Fruit fly (Drosophila melanogaster) ovary, adult (tissue): ENCODE results near the gene Naa60.
A peak's percentile ranks its signal among the peaks of the same experiment; 100 is the strongest.

ENCODE experiments used
- CG17801 ChIP-seq: fragments of 200-800 bp; optimal IDR thresholded peaks from 2 replicates; lab custom pipeline; 2019; ENCODE audit warnings: missing biosample characterization, mild to moderate bottlenecking, missing genetic modification characterization, moderate library complexity; ENCODE audit not compliant: partially characterized antibody

Gene Naa60

dm6 chr3L:9726707-9727106, at the start of gene Naa60:
TSS of gene Naa60 (plus strand) at chr3L:9726895.
- peak; percentile 28 for TF ChIP-seq CG17801

DNA sequence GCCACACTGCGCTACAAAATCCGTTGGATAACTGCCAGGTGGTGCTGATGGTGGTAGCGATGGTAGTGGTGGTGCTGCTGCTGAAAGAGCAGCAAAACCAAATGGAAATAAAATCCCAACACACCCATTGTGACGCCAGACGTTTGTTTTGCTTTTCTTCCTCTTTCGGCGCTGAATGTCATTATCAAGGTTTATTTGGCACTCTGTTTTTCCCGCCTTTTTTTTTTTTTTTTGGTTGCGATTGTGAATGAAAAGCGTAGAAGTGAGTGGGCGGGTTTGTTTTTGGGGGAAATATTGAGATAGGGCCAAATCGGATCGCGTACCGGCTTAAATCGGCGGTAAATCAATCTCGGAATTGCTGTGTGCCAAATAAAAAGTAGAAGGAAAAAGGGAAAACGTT, 49.4 kb upstream of the Naa60 start:
- TF ChIP-seq CG17801 = no peak

DNA sequence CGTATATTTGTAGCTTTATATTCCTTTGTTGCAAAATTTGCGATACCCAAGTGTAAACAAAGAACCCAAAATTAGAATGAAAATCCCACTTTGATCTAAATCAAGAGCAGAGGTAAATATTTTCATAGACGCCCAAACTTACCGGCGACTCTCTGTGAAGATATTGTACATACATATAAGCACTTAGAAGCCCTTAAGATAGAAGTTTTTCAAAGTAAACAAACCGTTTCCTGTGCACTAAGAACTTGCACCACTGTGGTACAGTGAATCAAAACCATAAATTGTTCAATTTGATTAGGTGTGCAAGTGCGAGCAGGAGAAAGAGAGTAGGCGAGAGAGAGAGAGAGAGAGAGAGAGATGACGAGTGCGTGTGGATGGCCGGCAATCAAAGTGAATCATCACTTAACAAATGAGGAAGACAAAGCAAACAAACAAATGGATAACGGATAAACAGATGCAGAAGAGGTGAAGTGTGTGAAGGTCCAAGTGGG, 48.6 kb upstream of the Naa60 start:
- no peak for TF ChIP-seq CG17801

DNA sequence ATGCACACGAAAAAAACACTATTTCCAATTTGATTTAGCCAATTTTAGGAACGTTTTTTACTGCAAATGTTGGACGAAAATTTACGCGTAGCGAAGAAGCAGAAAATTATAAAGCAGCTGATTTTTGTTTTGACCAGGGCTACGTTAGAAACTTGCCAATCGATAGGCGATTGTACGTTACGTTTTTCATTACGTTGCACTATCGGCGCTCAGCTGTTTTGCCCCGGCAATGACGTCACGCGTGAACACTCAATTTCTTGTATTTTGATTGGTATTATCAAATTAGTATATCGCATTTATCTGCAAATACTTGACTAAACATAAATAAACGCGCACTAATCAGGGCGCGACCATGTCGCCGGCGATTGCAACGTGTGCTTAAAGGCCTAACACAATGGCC, 47.7 kb upstream of the Naa60 start, which contains the start of the genes fry and CG16717:
TSS of gene fry (minus strand) at position 110 of the 400 bp plus-strand sequence.
TSS of gene CG16717 (plus strand) at position 208 of the 400 bp plus-strand sequence.
- peak; percentile 57 for TF ChIP-seq CG17801

- no peak for TF ChIP-seq CG17801
Measured at dm6 chr3L:9680968-9681367, 45.7 kb upstream of the Naa60 start, which contains the start of gene alphaTub67C. TSS of gene alphaTub67C (plus strand) at chr3L:9681268.

DNA sequence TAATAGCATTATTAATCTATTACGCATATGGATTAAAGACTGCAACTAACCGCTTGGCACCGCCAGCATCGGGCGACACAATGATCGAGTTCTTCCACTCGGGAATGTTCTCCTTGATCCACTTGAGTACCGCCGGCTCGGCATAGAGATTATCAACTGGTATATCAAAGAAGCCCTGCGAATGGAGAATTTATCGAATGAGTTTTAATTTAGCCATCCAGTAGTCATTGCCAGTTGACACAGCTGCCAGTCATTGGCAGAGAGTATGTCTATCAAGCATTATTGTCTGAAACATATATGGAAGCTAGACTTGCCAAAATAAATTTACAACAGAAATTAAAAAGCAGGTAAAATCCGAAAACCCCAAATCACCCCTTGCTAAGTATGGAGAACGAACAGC, 41.8 kb upstream of the Naa60 start, which contains the start of gene CG16719:
TSS of gene CG16719 (plus strand) at position 301 of the 400 bp plus-strand sequence.
- no peak for TF ChIP-seq CG17801

- TF ChIP-seq CG17801 = no peak
Measured at dm6 chr3L:9687536-9687935, 39.2 kb upstream of the Naa60 start.

DNA sequence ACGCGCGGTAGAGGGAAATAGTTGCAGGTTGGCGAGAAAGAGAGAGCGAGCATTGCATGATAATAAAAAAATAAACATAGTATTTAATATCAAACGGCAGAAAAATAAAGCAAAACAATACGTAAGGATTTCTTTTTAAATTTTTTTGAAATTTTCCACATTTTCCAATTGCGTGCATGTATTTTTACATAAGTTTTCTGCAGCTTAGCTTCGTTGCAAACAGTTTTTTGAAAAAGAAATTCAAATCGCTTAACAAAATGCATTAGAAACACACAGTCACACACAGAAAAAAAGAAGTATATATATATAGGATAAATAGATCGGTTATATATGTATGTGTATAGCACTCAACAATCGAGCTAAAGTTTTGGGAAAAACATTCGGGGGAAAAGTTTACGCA, 38.0 kb upstream of the Naa60 start:
- TF ChIP-seq CG17801 = no peak

DNA sequence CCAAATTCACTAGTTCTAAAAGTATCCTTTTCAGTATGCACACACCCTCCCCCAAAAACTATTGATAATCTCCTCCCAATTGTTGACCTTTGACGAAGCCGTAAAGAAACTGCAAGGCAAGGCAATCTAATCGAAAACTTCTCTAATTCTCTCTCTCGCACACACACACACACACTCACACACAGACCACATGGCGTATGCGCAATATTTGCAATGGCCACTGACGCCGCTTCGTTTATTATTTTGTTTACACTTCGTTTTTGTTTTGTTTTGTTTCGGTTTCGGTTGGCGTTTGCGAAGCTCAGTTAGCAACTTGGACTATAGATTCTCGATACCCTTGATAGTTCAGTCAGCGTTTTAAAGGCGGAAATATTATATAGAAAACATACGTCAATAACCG, 36.9 kb upstream of the Naa60 start:
- no peak for TF ChIP-seq CG17801

dm6 chr3L:9690798-9691475, 35.8 kb upstream of the Naa60 start:
- no peak for TF ChIP-seq CG17801

DNA sequence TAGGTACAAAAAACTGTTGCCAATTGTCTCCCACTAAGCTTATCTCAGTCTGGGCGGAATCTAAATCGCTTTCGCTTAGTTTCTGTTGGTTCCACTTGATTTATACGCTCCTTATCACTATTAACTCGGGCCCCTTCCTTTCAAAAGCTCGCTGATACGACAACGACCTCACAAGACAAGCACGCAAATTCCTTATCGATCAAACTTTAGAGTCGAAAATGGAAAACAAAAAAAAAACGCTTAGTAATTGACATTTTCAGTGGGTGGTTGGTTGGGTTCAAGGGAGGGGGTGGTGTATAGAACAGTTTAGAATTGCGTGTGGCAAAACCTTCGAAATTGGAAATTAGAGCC, 35.2 kb upstream of the Naa60 start:
- no peak for TF ChIP-seq CG17801

dm6 chr3L:9692234-9692891, 34.3 kb upstream of the Naa60 start:
- TF ChIP-seq CG17801 = peak; percentile 43

dm6 chr3L:9692892-9693551, 33.7 kb upstream of the Naa60 start:
- TF ChIP-seq CG17801 = peak; percentile 41

DNA sequence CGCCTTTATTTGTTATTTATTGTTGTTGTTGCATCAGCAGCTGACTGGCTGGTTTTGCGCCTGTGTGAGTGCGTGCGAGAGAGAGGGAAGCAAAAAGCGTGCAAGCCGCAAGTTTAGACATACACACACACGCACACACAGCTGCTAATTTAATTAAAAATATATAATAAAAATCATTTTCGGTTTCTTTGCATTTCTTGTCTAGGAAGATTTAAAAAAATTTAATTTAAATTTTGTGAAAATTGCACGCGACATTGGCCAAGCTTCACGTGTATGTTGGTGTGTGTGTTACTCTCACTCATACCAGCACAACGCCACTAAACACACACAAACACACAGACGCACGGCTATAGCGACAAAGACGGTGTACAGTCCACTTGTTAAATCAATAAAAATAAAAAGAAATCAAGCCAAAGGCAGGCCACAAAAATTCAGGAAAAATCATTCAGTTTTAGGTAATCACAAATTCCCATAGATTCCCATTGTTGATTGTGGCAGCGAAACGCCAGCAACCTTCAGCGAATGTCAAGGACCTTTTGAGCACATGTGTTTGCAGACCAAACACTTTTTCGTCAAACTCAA, 33.1 kb upstream of the Naa60 start:
- no peak for TF ChIP-seq CG17801

DNA sequence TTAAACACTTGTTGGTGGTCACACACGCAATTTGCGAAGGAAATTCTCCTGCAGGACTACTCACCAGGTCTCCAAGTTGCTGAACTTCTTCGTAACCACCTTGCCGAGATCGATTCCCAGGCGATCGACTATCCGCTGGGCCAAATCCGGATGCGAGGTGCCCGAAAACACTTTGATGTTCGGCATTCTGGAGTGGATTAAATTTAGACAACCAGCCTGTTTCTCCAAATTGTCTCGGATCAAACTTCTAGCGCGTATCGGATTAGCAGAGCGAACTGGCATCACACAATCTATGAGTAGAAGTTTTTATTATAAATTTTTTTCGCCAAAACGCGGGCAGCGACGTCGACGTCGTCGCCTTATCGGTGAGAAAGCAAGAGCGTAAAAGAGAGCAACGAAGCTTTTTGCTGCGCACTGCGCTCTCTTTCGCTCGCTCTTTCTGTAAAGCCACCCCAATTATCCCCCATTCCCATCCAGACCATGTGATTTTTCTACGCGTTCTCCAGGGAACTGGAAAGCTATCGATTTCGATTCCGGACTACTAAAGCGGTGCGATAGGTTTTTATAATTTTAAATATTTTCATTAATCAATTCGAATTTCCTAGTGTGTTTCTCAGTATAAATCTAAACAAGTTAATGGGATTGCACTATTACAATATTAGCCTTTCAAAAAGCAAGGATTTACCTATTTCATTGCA, 32.4 kb upstream of the Naa60 start:
- TF ChIP-seq CG17801 = no peak

DNA sequence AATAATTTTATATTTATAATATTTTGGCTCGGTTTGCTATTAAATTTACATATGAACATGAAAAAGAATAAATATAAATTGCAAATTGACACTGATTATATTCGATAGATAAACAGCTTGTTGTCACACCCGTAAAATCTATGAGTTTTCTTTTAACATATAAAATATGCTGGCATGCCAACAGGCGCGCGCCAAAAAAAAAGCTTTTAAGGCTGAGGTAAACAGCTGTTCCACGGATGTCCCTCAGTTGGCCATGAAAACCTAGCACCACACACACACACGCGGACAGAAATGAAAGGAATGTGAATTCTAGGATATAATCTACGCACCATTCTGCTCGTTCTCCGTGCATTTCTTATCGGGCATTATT, 31.8 kb upstream of the Naa60 start:
- TF ChIP-seq CG17801 = no peak
